Worm (Caenorhabditis elegans) whole organism, mixed stage, embryonic: ENCODE measurements around the gene msp-142.

Source experiments
- elt-1 ChIP-seq: sonication (generic microtip); optimal IDR thresholded peaks from 2 replicates; lab custom pipeline; 2017; ENCODE audit warnings: missing genetic modification characterization, mild to moderate bottlenecking, missing compliant biosample characterization, antibody characterized with exemption, moderate library complexity, borderline replicate concordance; ENCODE audit not compliant: insufficient read depth
- nhr-12 ChIP-seq: fragments of 150-350 bp; optimal IDR thresholded peaks from 2 replicates; lab custom pipeline; 2014; ENCODE audit warnings: missing biosample characterization, missing genetic modification characterization
- nhr-237 ChIP-seq: fragments of 150-350 bp; optimal IDR thresholded peaks from 2 replicates; lab custom pipeline; 2014; ENCODE audit warnings: missing biosample characterization, missing genetic modification characterization
- pha-4 ChIP-seq: fragments of 150-350 bp; optimal IDR thresholded peaks from 2 replicates; lab custom pipeline; 2018; ENCODE audit warnings: missing biosample characterization, missing genetic modification reagents, missing genetic modification characterization
- snpc-4 ChIP-seq: fragments of 150-350 bp; optimal IDR thresholded peaks from 2 replicates; lab custom pipeline; 2014; ENCODE audit warnings: missing biosample characterization, missing genetic modification characterization
- unc-62 ChIP-seq: fragments of 150-350 bp; optimal IDR thresholded peaks from 2 replicates; lab custom pipeline; 2014; ENCODE audit warnings: missing biosample characterization, missing genetic modification reagents, missing genetic modification characterization

DNA sequence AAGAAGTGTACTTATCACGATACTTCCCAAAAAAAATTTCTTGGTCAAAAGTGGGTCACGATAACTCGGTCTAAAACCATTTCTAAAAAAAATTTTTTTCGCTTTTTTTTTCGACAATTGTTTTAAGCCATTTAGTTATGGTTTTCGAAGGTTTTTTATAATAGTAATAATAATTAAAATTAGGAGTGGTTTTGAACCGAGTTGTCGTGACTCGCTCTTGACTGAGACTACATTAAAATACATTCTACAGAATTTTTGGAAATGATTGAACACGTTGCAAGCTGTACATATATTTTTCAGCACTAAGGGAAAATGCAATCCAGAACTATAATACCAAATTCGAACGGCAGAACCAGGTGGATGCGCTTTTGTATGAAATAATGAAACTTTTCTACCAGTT, 43.6 kb upstream of the msp-142 start, which contains the start of gene F10C1.8:
- TF ChIP-seq pha-4 (tag; lab: Kevin White, UChicago) (no peak), nhr-12 (tag; lab: Kevin White, UChicago) (no peak), elt-1 (no peak), snpc-4 (tag; lab: Kevin White, UChicago) (no peak), nhr-237 (tag; lab: Kevin White, UChicago) (no peak), unc-62 (no peak)
